Worm (Caenorhabditis elegans) whole organism, young adult: ENCODE results near the gene C14C6.13.

Experiments used
- B0035.1 ChIP-seq: sonication (generic microtip); optimal IDR thresholded peaks from 2 replicates; lab custom pipeline; 2016; ENCODE audit warnings: missing genetic modification characterization, mild to moderate bottlenecking, missing compliant biosample characterization, missing genotype, missing genetic modification reagents
- C06A6.2 ChIP-seq: fragments of 200-800 bp; sonication (Bioruptor generic); conservative IDR thresholded peaks from 2 replicates; pipeline ENCODE4 v1.3.6; 2022; ENCODE audit warnings: missing genetic modification characterization, missing compliant biosample characterization
- C17E4.6 ChIP-seq: fragments of 200-800 bp; sonication (Bioruptor generic); IDR thresholded peaks from 2 replicates; pipeline ENCODE4 v1.3.6; 2022; ENCODE audit warnings: missing genetic modification reagents, missing genetic modification characterization, missing compliant biosample characterization
- D2030.7 ChIP-seq: fragments of 200-800 bp; sonication (Bioruptor generic); IDR thresholded peaks from 2 replicates; pipeline ENCODE4 v1.3.6; 2022; ENCODE audit warnings: missing genetic modification reagents, missing genetic modification characterization, missing compliant biosample characterization
- F23B12.7 ChIP-seq: sonication (generic microtip); optimal IDR thresholded peaks from 2 replicates; lab custom pipeline; 2017; ENCODE audit warnings: missing genetic modification characterization, mild to moderate bottlenecking, missing compliant biosample characterization, antibody characterized with exemption, moderate library complexity; ENCODE audit not compliant: insufficient read depth
- F57C9.4 ChIP-seq: sonication (generic microtip); optimal IDR thresholded peaks from 2 replicates; lab custom pipeline; 2017; ENCODE audit warnings: mild to moderate bottlenecking, missing genetic modification characterization, missing compliant biosample characterization
- Y53F4B.3 ChIP-seq: fragments of 200-800 bp; sonication (Bioruptor generic); IDR thresholded peaks from 2 replicates; pipeline ENCODE4 v1.3.6; 2022; ENCODE audit warnings: missing genetic modification reagents, missing genetic modification characterization, missing compliant biosample characterization
- Y53G8AR.9 ChIP-seq: fragments of 200-800 bp; sonication (Bioruptor generic); conservative IDR thresholded peaks from 2 replicates; pipeline ENCODE4 v1.3.6; 2022; ENCODE audit warnings: missing genetic modification reagents, missing genetic modification characterization, missing compliant biosample characterization
- Y67H2A.10 ChIP-seq: fragments of 200-800 bp; sonication (Bioruptor generic); conservative IDR thresholded peaks from 2 replicates; pipeline ENCODE4 v1.3.6; 2022; ENCODE audit warnings: missing genetic modification reagents, missing genetic modification characterization, missing compliant biosample characterization
- aptf-3 ChIP-seq: fragments of 200-800 bp; sonication (Bioruptor generic); IDR thresholded peaks from 2 replicates; pipeline ENCODE4 v1.3.6; 2022; ENCODE audit warnings: missing genetic modification characterization, missing compliant biosample characterization
- attf-5 ChIP-seq: fragments of 200-800 bp; sonication (Bioruptor generic); optimal IDR thresholded peaks from 2 replicates; lab custom pipeline; 2018; ENCODE audit warnings: mild to moderate bottlenecking, missing genetic modification characterization, missing compliant biosample characterization
- cebp-2 ChIP-seq: fragments of 200-800 bp; sonication (Bioruptor generic); IDR thresholded peaks from 2 replicates; pipeline ENCODE4 v1.3.6; 2022; ENCODE audit warnings: missing genetic modification characterization, missing compliant biosample characterization
- ceh-100 ChIP-seq: fragments of 200-800 bp; sonication (Bioruptor generic); IDR thresholded peaks from 2 replicates; pipeline ENCODE4 v1.3.6; 2022; ENCODE audit warnings: missing genetic modification reagents, missing genetic modification characterization, missing compliant biosample characterization
- ceh-58 ChIP-seq: fragments of 200-800 bp; sonication (Bioruptor generic); IDR thresholded peaks from 2 replicates; pipeline ENCODE4 v1.3.6; 2022; ENCODE audit warnings: missing genetic modification characterization, missing compliant biosample characterization
- dox-1 ChIP-seq: fragments of 200-800 bp; sonication (Bioruptor generic); IDR thresholded peaks from 2 replicates; pipeline ENCODE4 v1.3.6; 2022; ENCODE audit warnings: missing genetic modification reagents, missing genetic modification characterization, missing compliant biosample characterization
- dpl-1 ChIP-seq: fragments of 150-350 bp; optimal IDR thresholded peaks from 2 replicates; lab custom pipeline; 2014; ENCODE audit warnings: missing biosample characterization, missing genetic modification reagents, missing genetic modification characterization
- efl-1 ChIP-seq: fragments of 150-350 bp; optimal IDR thresholded peaks from 2 replicates; lab custom pipeline; 2014; ENCODE audit warnings: missing biosample characterization, missing genetic modification reagents, missing genetic modification characterization
- egl-18 ChIP-seq: fragments of 200-800 bp; sonication (Bioruptor generic); IDR thresholded peaks from 2 replicates; pipeline ENCODE4 v1.3.6; 2022; ENCODE audit warnings: missing genetic modification reagents, missing genetic modification characterization, missing compliant biosample characterization
- egrh-3 ChIP-seq: fragments of 200-800 bp; sonication (Bioruptor generic); IDR thresholded peaks from 2 replicates; pipeline ENCODE4 v1.3.6; 2022; ENCODE audit warnings: missing genetic modification reagents, missing genetic modification characterization, missing compliant biosample characterization
- gei-17 ChIP-seq: fragments of 200-800 bp; sonication (Bioruptor generic); optimal IDR thresholded peaks from 2 replicates; lab custom pipeline; 2018; ENCODE audit warnings: mild to moderate bottlenecking, missing genetic modification characterization, missing compliant biosample characterization
- hmg-20 ChIP-seq: fragments of 200-800 bp; sonication (Bioruptor generic); IDR thresholded peaks from 2 replicates; pipeline ENCODE4 v1.3.6; 2022; ENCODE audit warnings: missing genetic modification reagents, missing genetic modification characterization, missing compliant biosample characterization
- hrde-1 ChIP-seq: sonication (generic microtip); optimal IDR thresholded peaks from 2 replicates; lab custom pipeline; 2016; ENCODE audit warnings: missing genetic modification characterization, mild to moderate bottlenecking, missing compliant biosample characterization, moderate library complexity, missing genotype, missing genetic modification reagents, borderline replicate concordance
- hsf-1 ChIP-seq: fragments of 200-800 bp; sonication (Bioruptor generic); IDR thresholded peaks from 2 replicates; pipeline ENCODE4 v1.3.6; 2022; ENCODE audit warnings: missing genetic modification reagents, missing genetic modification characterization, missing compliant biosample characterization
- let-607 ChIP-seq, 2 experiments: fragments of 200-800 bp in 1 of 2; sonication (Bioruptor generic) in 1 of 2; sonication (generic microtip) in 1 of 2; optimal IDR thresholded peaks; 2 replicates each; lab custom pipeline; 2016 to 2018; ENCODE audit warnings: mild to moderate bottlenecking in 2 of 2, missing compliant biosample characterization in 2 of 2, missing genetic modification characterization in 2 of 2, moderate library complexity in 2 of 2, missing genotype in 1 of 2
- lin-54 ChIP-seq: fragments of 200-800 bp; sonication (Bioruptor generic); optimal IDR thresholded peaks from 2 replicates; lab custom pipeline; 2018; ENCODE audit warnings: mild to moderate bottlenecking, missing genetic modification characterization, missing compliant biosample characterization
- lsl-1 ChIP-seq: fragments of 200-800 bp; sonication (Bioruptor generic); optimal IDR thresholded peaks from 2 replicates; lab custom pipeline; 2018; ENCODE audit warnings: mild to moderate bottlenecking, missing genetic modification characterization, moderate library complexity, missing compliant biosample characterization
- lsy-27 ChIP-seq: sonication (generic microtip); optimal IDR thresholded peaks from 2 replicates; lab custom pipeline; 2017; ENCODE audit warnings: missing genetic modification characterization, mild to moderate bottlenecking, missing compliant biosample characterization, antibody characterized with exemption, missing genotype, borderline replicate concordance; ENCODE audit not compliant: insufficient read depth
- madf-10 ChIP-seq: sonication (generic microtip); optimal IDR thresholded peaks from 2 replicates; lab custom pipeline; 2016; ENCODE audit warnings: mild to moderate bottlenecking, missing genetic modification characterization, missing compliant biosample characterization
- madf-8 ChIP-seq: fragments of 200-800 bp; sonication (Bioruptor generic); conservative IDR thresholded peaks from 2 replicates; pipeline ENCODE4 v1.3.6; 2022; ENCODE audit warnings: missing genetic modification reagents, missing genetic modification characterization, missing compliant biosample characterization
- mcd-1 ChIP-seq: fragments of 200-800 bp; sonication (Bioruptor generic); IDR thresholded peaks from 2 replicates; pipeline ENCODE4 v1.3.6; 2022; ENCODE audit warnings: missing genetic modification reagents, missing genetic modification characterization, missing compliant biosample characterization
- mel-28 ChIP-seq: sonication (generic microtip); optimal IDR thresholded peaks from 2 replicates; lab custom pipeline; 2016; ENCODE audit warnings: borderline replicate concordance, mild to moderate bottlenecking, missing genetic modification characterization, missing compliant biosample characterization
- pha-4 ChIP-seq: fragments of 150-350 bp; sonication (generic microtip); optimal IDR thresholded peaks from 2 replicates; lab custom pipeline; 2014; ENCODE audit warnings: missing biosample characterization, missing genetic modification reagents, missing genetic modification characterization
- repo-1 ChIP-seq: sonication (generic microtip); optimal IDR thresholded peaks from 2 replicates; lab custom pipeline; 2017; ENCODE audit warnings: mild to moderate bottlenecking, missing genetic modification characterization, missing compliant biosample characterization
- sdz-38 ChIP-seq: sonication (generic microtip); optimal IDR thresholded peaks from 2 replicates; lab custom pipeline; 2016; ENCODE audit warnings: missing genotype, missing genetic modification characterization, missing compliant biosample characterization
- snpc-3.4 ChIP-seq: sonication (generic microtip); optimal IDR thresholded peaks from 2 replicates; lab custom pipeline; 2017; ENCODE audit warnings: missing genetic modification characterization, mild to moderate bottlenecking, missing compliant biosample characterization, antibody characterized with exemption, moderate library complexity, missing genotype, missing genetic modification reagents
- snpc-4 ChIP-seq, 5 experiments: fragments of 150-350 bp in 1 of 5; sonication (generic microtip) in 4 of 5; optimal IDR thresholded peaks; 2 replicates each; lab custom pipeline; 2014 to 2018; ENCODE audit warnings: missing genetic modification characterization in 5 of 5, missing biosample characterization in 3 of 5, antibody characterized with exemption in 2 of 5, mild to moderate bottlenecking in 2 of 5, missing compliant biosample characterization in 2 of 5, missing genotype in 2 of 5, moderate library complexity in 2 of 5, missing genetic modification reagents in 1 of 5
- unc-62 ChIP-seq: fragments of 150-350 bp; optimal IDR thresholded peaks from 2 replicates; lab custom pipeline; 2014; ENCODE audit warnings: missing biosample characterization, missing genetic modification reagents, missing genetic modification characterization
- zfh-2 ChIP-seq: fragments of 200-800 bp; sonication (Bioruptor generic); conservative IDR thresholded peaks from 2 replicates; pipeline ENCODE4 v1.3.6; 2022; ENCODE audit warnings: missing genetic modification reagents, missing genetic modification characterization, missing compliant biosample characterization
- ztf-28 ChIP-seq: fragments of 200-800 bp; sonication (Bioruptor generic); IDR thresholded peaks from 2 replicates; pipeline ENCODE4 v1.3.6; 2022; ENCODE audit warnings: missing genetic modification reagents, missing genetic modification characterization, missing compliant biosample characterization
- ztf-6 ChIP-seq: fragments of 200-800 bp; sonication (Bioruptor generic); IDR thresholded peaks from 2 replicates; pipeline ENCODE4 v1.3.6; 2022; ENCODE audit warnings: missing genetic modification reagents, missing genetic modification characterization, missing compliant biosample characterization

C14C6.13 gene

DNA sequence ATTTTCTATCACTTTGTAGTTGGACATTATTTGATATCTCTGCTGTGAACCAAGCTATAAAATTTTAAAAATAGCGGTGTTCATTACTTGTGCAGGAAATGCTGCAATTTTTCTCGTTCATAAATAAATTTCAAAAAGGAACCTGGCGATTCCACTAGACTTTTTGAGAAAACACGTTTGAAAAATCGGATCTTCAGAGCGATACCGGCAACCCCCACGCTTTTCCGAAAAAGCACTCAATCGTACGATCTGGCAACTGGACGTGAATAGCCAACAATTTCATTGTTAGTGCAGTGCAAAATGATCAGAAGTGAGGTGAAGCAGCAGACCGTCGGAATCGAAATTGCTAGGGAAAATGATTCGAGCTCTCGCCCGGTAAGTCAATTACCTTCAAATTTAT is 7.1 kb upstream of the C14C6.13 start, which contains the start of gene nstp-7:
nstp-7 (plus strand) TSS at position 301 of the 400 bp plus-strand sequence.
- no peak for TF ChIP-seq dox-1

DNA sequence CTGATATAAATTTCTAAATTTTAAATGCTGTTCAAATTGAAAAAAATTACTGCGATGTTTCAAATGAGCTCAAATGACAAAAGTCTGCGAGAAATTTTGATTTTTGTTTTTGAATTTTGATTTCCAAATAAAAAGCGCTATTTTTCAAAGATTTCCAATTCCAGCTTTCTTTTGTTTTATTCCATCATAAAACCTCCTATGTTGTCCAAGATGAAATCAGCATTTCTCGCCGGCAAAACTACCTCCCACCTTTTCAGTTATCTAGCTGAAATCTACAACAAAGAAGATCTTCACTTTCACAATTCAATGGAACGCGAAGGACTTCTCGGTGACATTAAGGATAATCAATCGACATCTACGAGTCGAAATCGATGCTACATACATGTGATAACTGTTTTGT is 4.4 kb upstream of the C14C6.13 start, which contains the start of gene K06H6.4:
K06H6.4 (plus strand) TSS at position 301 of the 400 bp plus-strand sequence.
- TF ChIP-seq C06A6.2 (GFP tag; lab: Robert Waterston, UW): no peak
- no peak for TF ChIP-seq sdz-38 (tag; lab: Kevin White, UChicago)
- TF ChIP-seq C17E4.6: no peak
- no peak for TF ChIP-seq mel-28 (tag; lab: Kevin White, UChicago)
- TF ChIP-seq hmg-20 (GFP tag; lab: Robert Waterston, UW): no peak
- no peak for TF ChIP-seq D2030.7 (GFP tag; lab: Robert Waterston, UW)
- no peak for TF ChIP-seq Y53F4B.3 (GFP tag; lab: Robert Waterston, UW)
- no peak for TF ChIP-seq F57C9.4 (tag; lab: Kevin White, UChicago)
- no peak for TF ChIP-seq B0035.1 (tag; lab: Kevin White, UChicago)
- no peak for TF ChIP-seq attf-5 (GFP tag; lab: Kevin White, UChicago)
- TF ChIP-seq, all 124 proteins: peak for 0

DNA sequence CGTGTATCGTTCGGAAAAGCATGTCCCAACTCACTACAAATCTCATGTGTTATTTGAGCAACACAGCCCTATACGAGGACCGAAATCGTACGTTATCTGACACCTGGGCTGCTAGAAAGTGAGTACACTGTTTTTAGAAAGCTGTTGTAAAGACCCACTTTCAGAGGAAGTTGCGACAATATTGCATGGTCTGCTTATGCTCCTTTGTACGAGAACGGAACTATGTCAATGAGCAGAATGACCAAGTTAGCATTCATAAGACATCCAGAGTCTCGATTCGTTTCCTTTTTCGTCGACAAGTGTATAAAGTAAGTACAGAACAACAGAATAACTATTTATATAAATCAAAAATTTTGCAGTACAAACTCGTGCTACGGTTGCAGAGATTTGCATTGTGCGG is 2.4 kb upstream of the C14C6.13 start:
- no peak for TF ChIP-seq madf-8
- no peak for TF ChIP-seq zfh-2 (GFP tag; lab: Robert Waterston, UW)
- no peak for TF ChIP-seq hrde-1 (tag; lab: Kevin White, UChicago)
- no peak for TF ChIP-seq unc-62
- TF ChIP-seq efl-1: no peak
- TF ChIP-seq lsy-27: no peak
- TF ChIP-seq pha-4: no peak
- TF ChIP-seq gei-17 (GFP tag; lab: Kevin White, UChicago): no peak
- TF ChIP-seq mel-28 (tag; lab: Kevin White, UChicago): no peak
- no peak for TF ChIP-seq ceh-58 (GFP tag; lab: Robert Waterston, UW)
- TF ChIP-seq ztf-6: no peak
- no peak for TF ChIP-seq ceh-100 (GFP tag; lab: Robert Waterston, UW)
- no peak for TF ChIP-seq repo-1 (tag; lab: Kevin White, UChicago)
- TF ChIP-seq lsl-1 (GFP tag; lab: Kevin White, UChicago): no peak
- TF ChIP-seq madf-10 (tag; lab: Kevin White, UChicago): no peak
- TF ChIP-seq aptf-3: no peak
- TF ChIP-seq F23B12.7 (tag; lab: Kevin White, UChicago): no peak
- TF ChIP-seq mcd-1: no peak

DNA sequence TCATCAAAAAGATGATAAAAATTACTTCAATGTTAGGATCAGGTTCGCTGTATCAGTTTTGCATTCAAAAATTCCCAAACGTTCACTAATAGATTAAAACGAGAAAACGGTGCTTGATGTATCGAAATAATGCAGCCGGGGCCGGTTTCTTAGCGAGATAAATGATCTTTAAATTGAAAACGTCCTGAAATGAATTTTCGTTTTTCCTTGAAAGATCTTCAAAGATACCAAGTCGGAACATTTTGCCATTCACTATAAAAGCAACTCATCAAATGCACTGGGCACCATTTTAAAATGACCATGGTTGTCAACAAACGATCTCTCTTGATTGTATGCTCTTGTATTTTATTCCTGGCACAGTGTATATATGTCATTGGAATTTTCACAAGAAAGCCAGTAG is 1.5 kb upstream of the C14C6.13 start, which contains the start of gene K06H6.5:
K06H6.5 (plus strand) TSS at position 301 of the 400 bp plus-strand sequence.
- TF ChIP-seq egl-18 (GFP tag; lab: Robert Waterston, UW): no peak
- TF ChIP-seq ceh-100 (GFP tag; lab: Robert Waterston, UW): no peak
- no peak for TF ChIP-seq snpc-3.4 (tag; lab: Kevin White, UChicago)
- TF ChIP-seq B0035.1 (tag; lab: Kevin White, UChicago): no peak
- no peak for TF ChIP-seq sdz-38 (tag; lab: Kevin White, UChicago)
- TF ChIP-seq let-607 (tag; optimal IDR thresholded peaks at IDR 0.05; lab: Kevin White, UChicago): no peak

DNA sequence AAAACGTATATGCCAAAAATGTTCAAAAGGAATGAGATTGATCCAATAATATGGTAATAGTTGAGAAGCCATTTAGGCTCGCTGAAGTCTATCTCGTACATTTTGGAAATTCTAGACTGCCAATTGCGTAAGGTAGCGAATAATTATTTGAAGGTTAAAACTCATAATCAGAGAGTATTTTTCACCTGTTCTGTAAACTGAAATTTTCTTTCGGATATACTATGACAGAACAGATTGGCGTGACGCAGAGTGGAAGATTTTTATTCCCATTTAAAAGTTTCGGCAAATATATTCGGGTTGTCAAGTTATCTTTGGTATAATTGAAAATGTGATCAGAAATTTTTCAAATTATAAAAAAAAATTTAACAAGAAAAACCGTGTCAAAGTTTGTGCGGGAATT is 6.4 kb downstream of the C14C6.13 start, which contains the start of gene sri-72:
sri-72 (minus strand) TSS at position 101 of the 400 bp plus-strand sequence.
- TF ChIP-seq cebp-2 (GFP tag; lab: Robert Waterston, UW) (no peak), hsf-1 (GFP tag; lab: Robert Waterston, UW) (no peak), snpc-4 (GFP tag; optimal IDR thresholded peaks at IDR 0.05; lab: Kevin White, UChicago) (no peak), snpc-4 (tag; optimal IDR thresholded peaks at IDR 0.05; lab: Kevin White, UChicago) (no peak), Y67H2A.10 (no peak), dpl-1 (no peak), egrh-3 (GFP tag; lab: Robert Waterston, UW) (no peak), lin-54 (GFP tag; lab: Kevin White, UChicago) (no peak), ztf-28 (GFP tag; lab: Robert Waterston, UW) (no peak), Y53G8AR.9 (GFP tag; lab: Robert Waterston, UW) (no peak), F23B12.7 (tag; lab: Kevin White, UChicago) (no peak)
